Worm (Caenorhabditis elegans) whole organism, L4 larva: ENCODE measurements around the gene oga-1.

Experiments
- D1046.2 ChIP-seq: fragments of 200-800 bp; sonication (Bioruptor generic); IDR thresholded peaks from 2 replicates; pipeline ENCODE4 v1.3.6; 2022; ENCODE audit warnings: missing genetic modification characterization, missing compliant biosample characterization
- aly-2 ChIP-seq: sonication (generic microtip); optimal IDR thresholded peaks from 2 replicates; lab custom pipeline; 2018; ENCODE audit warnings: missing biosample characterization, missing genetic modification characterization
- hlh-30 ChIP-seq: sonication (generic microtip); optimal IDR thresholded peaks from 2 replicates; lab custom pipeline; 2017; ENCODE audit warnings: antibody characterized with exemption, mild to moderate bottlenecking, missing genetic modification characterization, missing compliant biosample characterization; ENCODE audit not compliant: insufficient read depth
- hmg-1.1 ChIP-seq: fragments of 200-800 bp; sonication (Bioruptor generic); IDR thresholded peaks from 2 replicates; pipeline ENCODE4 v1.3.6; 2022; ENCODE audit warnings: missing genetic modification reagents, missing genetic modification characterization, missing compliant biosample characterization
- lin-38 ChIP-seq: fragments of 200-800 bp; sonication (Bioruptor generic); IDR thresholded peaks from 2 replicates; pipeline ENCODE4 v1.3.6; 2022; ENCODE audit warnings: missing genetic modification reagents, missing genetic modification characterization, missing compliant biosample characterization
- nhr-237 ChIP-seq: sonication (generic microtip); optimal IDR thresholded peaks from 2 replicates; lab custom pipeline; 2017; ENCODE audit warnings: missing biosample characterization, missing genetic modification characterization
- unc-62 ChIP-seq, 3 experiments: fragments of 150-350 bp in 1 of 3; sonication (generic microtip); optimal IDR thresholded peaks in 2 of 3; peaks in 1 of 3; 1 replicate in 1 of 3; 2 replicates in 2 of 3; lab custom pipeline; 2014 to 2017; ENCODE audit warnings: missing biosample characterization in 3 of 3, missing genetic modification characterization in 3 of 3, missing genetic modification reagents in 3 of 3, missing genotype in 1 of 3

DNA sequence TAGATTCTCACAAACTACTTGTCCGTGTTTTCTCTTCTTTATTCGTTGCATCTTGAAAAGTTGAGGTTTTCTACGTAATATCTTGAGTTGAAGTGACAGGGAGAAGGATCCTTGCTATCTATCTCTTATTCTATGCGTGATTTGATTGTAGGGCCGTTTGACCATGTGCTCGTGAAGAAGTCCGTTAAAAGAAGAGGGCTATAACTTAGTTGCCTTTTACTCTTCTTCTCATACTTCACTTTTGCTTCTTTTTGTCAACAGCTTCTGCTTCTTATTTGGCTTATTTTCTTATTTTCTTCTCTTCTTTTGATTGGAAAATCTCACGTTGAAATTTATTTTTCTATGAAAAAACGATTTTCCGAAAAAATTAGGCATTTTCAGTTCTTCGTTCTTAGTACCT, 26.5 kb upstream of the oga-1 start:
- TF ChIP-seq hlh-30 (tag; lab: Kevin White, UChicago): no peak
- no peak for TF ChIP-seq unc-62 (GFP tag; optimal IDR thresholded peaks at IDR 0.05 in 1 of 2; lab: Kevin White, UChicago)
- TF ChIP-seq unc-62 (tag; optimal IDR thresholded peaks at IDR 0.05; lab: Kevin White, UChicago): no peak
- no peak for TF ChIP-seq nhr-237 (tag; lab: Kevin White, UChicago)
- no peak for TF ChIP-seq lin-38
- TF ChIP-seq D1046.2 (GFP tag; lab: Robert Waterston, UW): no peak
- TF ChIP-seq aly-2 (tag; lab: Kevin White, UChicago): no peak
- no peak for TF ChIP-seq hmg-1.1
